Fruit fly (Drosophila melanogaster) whole organism, prepupa: ENCODE data around the gene CG11342.

Experiments
- CG31627 ChIP-seq: fragments of 200-800 bp; sonication (Bioruptor generic); optimal IDR thresholded peaks from 3 replicates; lab custom pipeline; 2016; ENCODE audit warnings: missing biosample characterization, missing genetic modification characterization
- CG32006 ChIP-seq: fragments of 200-800 bp; sonication (Bioruptor generic); optimal IDR thresholded peaks from 3 replicates; lab custom pipeline; 2017; ENCODE audit warnings: missing biosample characterization, mild to moderate bottlenecking, missing genetic modification characterization
- CG34406 ChIP-seq: fragments of 200-800 bp; sonication (Bioruptor generic); optimal IDR thresholded peaks from 3 replicates; lab custom pipeline; 2016; ENCODE audit warnings: missing biosample characterization, missing genetic modification characterization
- CG4318 ChIP-seq: fragments of 200-800 bp; sonication (Bioruptor generic); optimal IDR thresholded peaks from 3 replicates; lab custom pipeline; 2017; ENCODE audit warnings: missing biosample characterization, mild to moderate bottlenecking, missing genetic modification characterization
- CG8319 ChIP-seq: fragments of 200-800 bp; sonication (Bioruptor generic); optimal IDR thresholded peaks from 3 replicates; lab custom pipeline; 2016; ENCODE audit warnings: missing biosample characterization, missing genetic modification characterization
- Lpt ChIP-seq: fragments of 200-800 bp; sonication (Bioruptor generic); optimal IDR thresholded peaks from 3 replicates; lab custom pipeline; 2016; ENCODE audit warnings: missing biosample characterization, missing genetic modification characterization
- achi ChIP-seq: fragments of 200-800 bp; sonication (Bioruptor generic); optimal IDR thresholded peaks from 3 replicates; lab custom pipeline; 2016; ENCODE audit warnings: missing biosample characterization, missing genetic modification characterization
- acj6 ChIP-seq: fragments of 200-800 bp; sonication (Bioruptor generic); optimal IDR thresholded peaks from 3 replicates; lab custom pipeline; 2016; ENCODE audit warnings: missing biosample characterization, missing genetic modification characterization
- fkh ChIP-seq: fragments of 200-800 bp; sonication (Bioruptor generic); optimal IDR thresholded peaks from 3 replicates; lab custom pipeline; 2017; ENCODE audit warnings: missing biosample characterization, mild to moderate bottlenecking, missing genetic modification characterization, moderate library complexity
- net ChIP-seq: fragments of 200-800 bp; sonication (Bioruptor generic); optimal IDR thresholded peaks from 3 replicates; lab custom pipeline; 2016; ENCODE audit warnings: missing biosample characterization, missing genetic modification characterization
- pdm3 ChIP-seq: fragments of 200-800 bp; sonication (Bioruptor generic); optimal IDR thresholded peaks from 3 replicates; lab custom pipeline; 2016; ENCODE audit warnings: missing biosample characterization, missing genetic modification characterization

dm6 chr3L:4328048-4328447 lies 39.2 kb downstream of the CG11342 start:
- TF ChIP-seq CG8319 (GFP tag; lab: Kevin White, UChicago), result no peak
- no peak for TF ChIP-seq Lpt
- no peak for TF ChIP-seq net (GFP tag; lab: Kevin White, UChicago)
- no peak for TF ChIP-seq CG32006 (GFP tag; lab: Kevin White, UChicago)
- no peak for TF ChIP-seq pdm3 (GFP tag; lab: Kevin White, UChicago)
- TF ChIP-seq CG31627 (GFP tag; lab: Kevin White, UChicago), result no peak
- no peak for TF ChIP-seq CG4318 (GFP tag; lab: Kevin White, UChicago)
- TF ChIP-seq fkh (GFP tag; lab: Kevin White, UChicago), result no peak
- TF ChIP-seq acj6 (GFP tag; lab: Kevin White, UChicago), result no peak
- TF ChIP-seq achi (GFP tag; lab: Kevin White, UChicago), result no peak
- TF ChIP-seq CG34406 (GFP tag; lab: Kevin White, UChicago), result no peak
